Fruit fly (Drosophila melanogaster): Measurements from ENCODE around the gene p38a.

dm6 chr3R:24148838-24149237, 3.3 kb downstream of the p38a start, which contains the start of gene Slimp:
- TF ChIP-seq CG9948 (tag; optimal IDR thresholded peaks at IDR 0.05): no peak
- no peak for TF ChIP-seq gl (tag; optimal IDR thresholded peaks at IDR 0.05)
- no peak for TF ChIP-seq EcR (GFP tag; optimal IDR thresholded peaks at IDR 0.05)
- TF ChIP-seq CG12605 (GFP tag; IDR thresholded peaks at IDR 0.05): no peak
- TF ChIP-seq Snoo (tag; optimal IDR thresholded peaks at IDR 0.05): no peak
